Fruit fly (Drosophila melanogaster): ENCODE results near the gene Scamp.
A peak's percentile ranks its signal among the peaks of the same experiment; 100 is the strongest.

Gene Scamp

dm6 chrX:15448809-15449208, 874 bp downstream of the Scamp start (continued):
- TF ChIP-seq dsx (GFP tag; optimal IDR thresholded peaks at IDR 0.05; ENCODE audit: poor library complexity, severe bottlenecking): no peak
- TF ChIP-seq spab (GFP tag; optimal IDR thresholded peaks at IDR 0.05): no peak
- no peak for TF ChIP-seq CG11294 (GFP tag; IDR thresholded peaks at IDR 0.05)
- no peak for TF ChIP-seq esn (GFP tag; optimal IDR thresholded peaks at IDR 0.05)
- no peak for TF ChIP-seq Lpt (GFP tag; optimal IDR thresholded peaks at IDR 0.05)
- peak; percentile 12 for TF ChIP-seq Hr39 (GFP tag; optimal IDR thresholded peaks at IDR 0.05)
- no peak for TF ChIP-seq pdm3 (GFP tag; optimal IDR thresholded peaks at IDR 0.05)
- no peak for TF ChIP-seq CG8632 (GFP tag; optimal IDR thresholded peaks at IDR 0.05)
- TF ChIP-seq CG6276 (GFP tag; optimal IDR thresholded peaks at IDR 0.05): no peak
- TF ChIP-seq Sox14 (GFP tag; optimal IDR thresholded peaks at IDR 0.05): no peak
- TF ChIP-seq OdsH (GFP tag; optimal IDR thresholded peaks at IDR 0.05): peak; percentile 36
- no peak for TF ChIP-seq net (GFP tag; optimal IDR thresholded peaks at IDR 0.05)
- no peak for TF ChIP-seq CG16779 (tag; optimal IDR thresholded peaks at IDR 0.05)
- no peak for TF ChIP-seq lz (GFP tag; optimal IDR thresholded peaks at IDR 0.05)
- no peak for TF ChIP-seq Ets21C (GFP tag; optimal IDR thresholded peaks at IDR 0.05)
- no peak for TF ChIP-seq vri (GFP tag; optimal IDR thresholded peaks at IDR 0.05)
- no peak for TF ChIP-seq Ets96B (tag; optimal IDR thresholded peaks at IDR 0.05)
- peak; percentile 30 for TF ChIP-seq Eip78C (GFP tag)
- no peak for TF ChIP-seq Sox102F (GFP tag; optimal IDR thresholded peaks at IDR 0.05)
- no peak for TF ChIP-seq achi (GFP tag; optimal IDR thresholded peaks at IDR 0.05)
- peak; percentile 3 for TF ChIP-seq Sox15 (GFP tag; optimal IDR thresholded peaks at IDR 0.05)
- no peak for TF ChIP-seq Eip93F (GFP tag; optimal IDR thresholded peaks at IDR 0.05)

- TF ChIP-seq Sox15 (GFP tag; optimal IDR thresholded peaks at IDR 0.05) (no peak), CG6792 (GFP tag; optimal IDR thresholded peaks at IDR 0.05) (no peak), svp (GFP tag) (peak; percentile 92)
Measured at dm6 chrX:15448136-15448535, 1.5 kb downstream of the Scamp start.

- TF ChIP-seq CG16779 (tag; optimal IDR thresholded peaks at IDR 0.05) (no peak), dac (GFP tag; optimal IDR thresholded peaks at IDR 0.05) (no peak), Eip75B (GFP tag; optimal IDR thresholded peaks at IDR 0.05) (no peak), topi (GFP tag; optimal IDR thresholded peaks at IDR 0.05) (no peak), CG3919 (GFP tag; optimal IDR thresholded peaks at IDR 0.05) (no peak), ss (GFP tag; optimal IDR thresholded peaks at IDR 0.05) (no peak), Hr38 (GFP tag; optimal IDR thresholded peaks at IDR 0.05) (no peak), OdsH (GFP tag; optimal IDR thresholded peaks at IDR 0.05) (no peak), CG6276 (GFP tag; optimal IDR thresholded peaks at IDR 0.05) (no peak), CG31627 (GFP tag; optimal IDR thresholded peaks at IDR 0.05) (no peak), vri (GFP tag; optimal IDR thresholded peaks at IDR 0.05) (no peak), lz (GFP tag; optimal IDR thresholded peaks at IDR 0.05) (no peak), CG11902 (GFP tag; optimal IDR thresholded peaks at IDR 0.05) (no peak)
Measured at dm6 chrX:15443502-15443901, 6.2 kb downstream of the Scamp start.

dm6 chrX:15441245-15441644, 8.4 kb downstream of the Scamp start, which contains the start of gene Cngl:
TSS of gene Cngl (minus strand) at chrX:15441252.
- no peak for TF ChIP-seq CG9139 (GFP tag; optimal IDR thresholded peaks at IDR 0.05)
- no peak for TF ChIP-seq topi (GFP tag; optimal IDR thresholded peaks at IDR 0.05)
- no peak for TF ChIP-seq CG11294 (GFP tag; IDR thresholded peaks at IDR 0.05)
- no peak for TF ChIP-seq Eip93F (GFP tag; optimal IDR thresholded peaks at IDR 0.05)

- TF ChIP-seq CG1621 (tag; optimal IDR thresholded peaks at IDR 0.05) (no peak), Blimp-1 (GFP tag; optimal IDR thresholded peaks at IDR 0.05) (no peak), dsx (GFP tag; optimal IDR thresholded peaks at IDR 0.05; ENCODE audit: poor library complexity, severe bottlenecking) (no peak), spab (GFP tag; optimal IDR thresholded peaks at IDR 0.05) (no peak), CG7368 (GFP tag; optimal IDR thresholded peaks at IDR 0.05) (no peak), Hr4 (GFP tag; optimal IDR thresholded peaks at IDR 0.05) (no peak), CG4318 (GFP tag; optimal IDR thresholded peaks at IDR 0.05) (no peak), Smox (GFP tag; optimal IDR thresholded peaks at IDR 0.05) (no peak)
Measured at dm6 chrX:15406811-15407210, 42.9 kb downstream of the Scamp start.

Data from whole organism, prepupa.